Worm (Caenorhabditis elegans): ENCODE results near the gene pod-2.

DNA sequence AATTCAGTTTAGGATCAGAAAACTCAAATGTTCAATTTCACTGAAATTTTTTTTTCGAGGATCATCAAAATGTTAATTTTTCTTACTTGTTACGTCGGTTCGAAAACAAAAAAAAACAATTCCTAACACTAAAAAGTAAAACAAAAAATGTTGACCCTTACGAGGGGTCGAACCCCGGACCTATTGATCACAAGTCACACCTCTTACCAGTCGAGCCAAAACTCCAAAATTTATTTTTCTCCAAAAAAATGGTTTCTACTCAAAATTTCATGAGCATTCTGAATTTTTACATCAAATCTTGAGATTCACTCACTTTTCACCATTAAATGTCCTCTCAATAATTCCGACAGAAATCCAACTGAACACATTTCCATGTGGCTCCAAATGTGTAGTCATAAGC is 34.4 kb upstream of the pod-2 start:
- TF ChIP-seq ama-1 (optimal IDR thresholded peaks at IDR 0.05) (no peak), ceh-36 (tag; optimal IDR thresholded peaks at IDR 0.05) (no peak)

All from whole organism, early embryonic.